Worm (Caenorhabditis elegans) whole organism, L3 larva: ENCODE data around the gene C13C4.7.

Experiments
- R02D3.7 ChIP-seq: fragments of 150-350 bp; optimal IDR thresholded peaks from 2 replicates; lab custom pipeline; 2014; ENCODE audit warnings: missing biosample characterization, missing genetic modification characterization
- ZK546.5 ChIP-seq: sonication (generic microtip); optimal IDR thresholded peaks from 2 replicates; lab custom pipeline; 2017; ENCODE audit warnings: missing biosample characterization, missing genetic modification characterization
- aly-2 ChIP-seq: fragments of 150-350 bp; optimal IDR thresholded peaks from 2 replicates; lab custom pipeline; 2014; ENCODE audit warnings: missing biosample characterization, missing genetic modification characterization
- ama-1 ChIP-seq: fragments of 150-350 bp; optimal IDR thresholded peaks from 2 replicates; lab custom pipeline; 2018
- ceh-28 ChIP-seq: fragments of 150-350 bp; optimal IDR thresholded peaks from 2 replicates; lab custom pipeline; 2014; ENCODE audit warnings: missing biosample characterization, missing genetic modification reagents, missing genetic modification characterization
- ceh-82 ChIP-seq: fragments of 150-350 bp; optimal IDR thresholded peaks from 2 replicates; lab custom pipeline; 2014; ENCODE audit warnings: missing biosample characterization, missing genetic modification characterization
- ceh-9 ChIP-seq: sonication (generic microtip); optimal IDR thresholded peaks from 2 replicates; lab custom pipeline; 2018; ENCODE audit warnings: missing biosample characterization, missing genetic modification characterization
- daf-12 ChIP-seq: fragments of 150-350 bp; optimal IDR thresholded peaks from 2 replicates; lab custom pipeline; 2014; ENCODE audit warnings: missing biosample characterization, missing genetic modification reagents, missing genetic modification characterization
- egl-27 ChIP-seq: sonication (generic microtip); optimal IDR thresholded peaks from 4 replicates; lab custom pipeline; 2017; ENCODE audit warnings: missing biosample characterization, missing genetic modification reagents, missing genetic modification characterization
- egl-5 ChIP-seq: fragments of 150-350 bp; optimal IDR thresholded peaks from 2 replicates; lab custom pipeline; 2017; ENCODE audit warnings: missing biosample characterization, missing genetic modification reagents, missing genetic modification characterization, inconsistent platforms
- elt-1 ChIP-seq: fragments of 150-350 bp; optimal IDR thresholded peaks from 2 replicates; lab custom pipeline; 2014; ENCODE audit warnings: missing biosample characterization, missing genetic modification characterization
- elt-2 ChIP-seq: sonication (generic microtip); optimal IDR thresholded peaks from 2 replicates; lab custom pipeline; 2016; ENCODE audit warnings: missing genetic modification reagents, mild to moderate bottlenecking, missing genetic modification characterization, missing compliant biosample characterization
- elt-3 ChIP-seq, 3 experiments: fragments of 150-350 bp in 1 of 3; sonication (generic microtip) in 2 of 3; optimal IDR thresholded peaks; 2 replicates in 2 of 3; 4 replicates in 1 of 3; lab custom pipeline; 2014 to 2017; ENCODE audit warnings: missing biosample characterization in 3 of 3, missing genetic modification characterization in 3 of 3
- eor-1 ChIP-seq, 2 experiments: fragments of 150-350 bp; optimal IDR thresholded peaks; 2 replicates each; lab custom pipeline; 2014 to 2018; ENCODE audit warnings: missing biosample characterization in 2 of 2, missing genetic modification characterization in 2 of 2
- fkh-10 ChIP-seq: sonication (generic microtip); optimal IDR thresholded peaks from 2 replicates; lab custom pipeline; 2017; ENCODE audit warnings: missing biosample characterization, missing genetic modification reagents, missing genetic modification characterization
- fkh-2 ChIP-seq: fragments of 150-350 bp; optimal IDR thresholded peaks from 2 replicates; lab custom pipeline; 2014; ENCODE audit warnings: missing biosample characterization, missing genetic modification reagents, missing genetic modification characterization
- fos-1 ChIP-seq: fragments of 150-350 bp; optimal IDR thresholded peaks from 2 replicates; lab custom pipeline; 2014; ENCODE audit warnings: missing biosample characterization, missing genetic modification characterization
- hmg-11 ChIP-seq: sonication (generic microtip); optimal IDR thresholded peaks from 2 replicates; lab custom pipeline; 2016; ENCODE audit warnings: missing genetic modification characterization, missing compliant biosample characterization
- jun-1 ChIP-seq: fragments of 150-350 bp; optimal IDR thresholded peaks from 2 replicates; lab custom pipeline; 2014; ENCODE audit warnings: missing biosample characterization, missing genetic modification reagents, missing genetic modification characterization
- lin-15B ChIP-seq: fragments of 150-350 bp; optimal IDR thresholded peaks from 2 replicates; lab custom pipeline; 2014; ENCODE audit warnings: missing biosample characterization, missing genetic modification characterization
- lin-39 ChIP-seq: fragments of 150-350 bp; optimal IDR thresholded peaks from 2 replicates; lab custom pipeline; 2018; ENCODE audit warnings: missing biosample characterization, missing genetic modification reagents, missing genetic modification characterization
- lsy-12 ChIP-seq: sonication (generic microtip); optimal IDR thresholded peaks from 2 replicates; lab custom pipeline; 2016; ENCODE audit warnings: mild to moderate bottlenecking, missing genetic modification characterization, missing compliant biosample characterization
- mdl-1 ChIP-seq: fragments of 150-350 bp; optimal IDR thresholded peaks from 2 replicates; lab custom pipeline; 2014; ENCODE audit warnings: missing biosample characterization, missing genetic modification characterization
- mml-1 ChIP-seq: fragments of 150-350 bp; sonication (generic microtip); optimal IDR thresholded peaks from 3 replicates; lab custom pipeline; 2014; ENCODE audit warnings: missing biosample characterization, missing genetic modification characterization
- nfya-1 ChIP-seq: sonication (generic microtip); optimal IDR thresholded peaks from 2 replicates; lab custom pipeline; 2017; ENCODE audit warnings: missing genetic modification characterization, mild to moderate bottlenecking, missing compliant biosample characterization, antibody characterized with exemption, moderate library complexity; ENCODE audit not compliant: insufficient read depth
- nhr-11 ChIP-seq: fragments of 150-350 bp; optimal IDR thresholded peaks from 2 replicates; lab custom pipeline; 2014; ENCODE audit warnings: missing biosample characterization, missing genetic modification characterization
- nhr-23 ChIP-seq: fragments of 150-350 bp; optimal IDR thresholded peaks from 2 replicates; lab custom pipeline; 2014; ENCODE audit warnings: missing biosample characterization, missing genetic modification reagents, missing genetic modification characterization
- nhr-237 ChIP-seq: fragments of 150-350 bp; optimal IDR thresholded peaks from 2 replicates; lab custom pipeline; 2014; ENCODE audit warnings: missing biosample characterization, missing genetic modification characterization
- nhr-28 ChIP-seq: fragments of 150-350 bp; optimal IDR thresholded peaks from 2 replicates; lab custom pipeline; 2014; ENCODE audit warnings: missing biosample characterization, missing genetic modification characterization
- nhr-43 ChIP-seq: sonication (generic microtip); optimal IDR thresholded peaks from 2 replicates; lab custom pipeline; 2016; ENCODE audit warnings: mild to moderate bottlenecking, missing genetic modification characterization, missing compliant biosample characterization; ENCODE audit not compliant: poor library complexity, severe bottlenecking
- nhr-76 ChIP-seq: fragments of 150-350 bp; sonication (generic microtip); optimal IDR thresholded peaks from 5 replicates; lab custom pipeline; 2014; ENCODE audit warnings: missing biosample characterization, missing genetic modification characterization
- pha-4 ChIP-seq: fragments of 150-350 bp; optimal IDR thresholded peaks from 2 replicates; lab custom pipeline; 2014; ENCODE audit warnings: missing biosample characterization, missing genetic modification reagents, missing genetic modification characterization
- pqm-1 ChIP-seq: fragments of 150-350 bp; optimal IDR thresholded peaks from 2 replicates; lab custom pipeline; 2017; ENCODE audit warnings: missing biosample characterization, missing genetic modification characterization, inconsistent platforms
- sea-2 ChIP-seq: fragments of 150-350 bp; sonication (generic microtip); optimal IDR thresholded peaks from 4 replicates; lab custom pipeline; 2014; ENCODE audit warnings: missing biosample characterization, missing genetic modification reagents, missing genetic modification characterization
- skn-1 ChIP-seq: fragments of 150-350 bp; optimal IDR thresholded peaks from 2 replicates; lab custom pipeline; 2014; ENCODE audit warnings: missing biosample characterization, missing genetic modification characterization
- tbx-2 ChIP-seq: sonication (generic microtip); optimal IDR thresholded peaks from 2 replicates; lab custom pipeline; 2016; ENCODE audit warnings: mild to moderate bottlenecking, missing genetic modification characterization, missing compliant biosample characterization
- unc-39 ChIP-seq: sonication (generic microtip); optimal IDR thresholded peaks from 4 replicates; lab custom pipeline; 2017; ENCODE audit warnings: missing biosample characterization, missing genetic modification characterization
- unc-62 ChIP-seq: fragments of 150-350 bp; sonication (generic microtip); optimal IDR thresholded peaks from 4 replicates; lab custom pipeline; 2014; ENCODE audit warnings: missing biosample characterization, missing genetic modification reagents, missing genetic modification characterization
- zag-1 ChIP-seq: fragments of 150-350 bp; optimal IDR thresholded peaks from 2 replicates; lab custom pipeline; 2014; ENCODE audit warnings: missing biosample characterization, missing genetic modification characterization
- ztf-11 ChIP-seq: fragments of 150-350 bp; optimal IDR thresholded peaks from 2 replicates; lab custom pipeline; 2014; ENCODE audit warnings: missing biosample characterization, missing genetic modification characterization

The C13C4.7 gene

ce11 chrV:12120381-12120780 is at the start of gene C13C4.7:
TSS of gene C13C4.7 (minus strand) at chrV:12120481.
- TF ChIP-seq nhr-43 (tag; lab: Kevin White, UChicago): no peak
- no peak for TF ChIP-seq skn-1 (tag; lab: Kevin White, UChicago)
- TF ChIP-seq elt-1 (tag; lab: Kevin White, UChicago): no peak
- no peak for TF ChIP-seq ZK546.5 (tag; lab: Kevin White, UChicago)
- no peak for TF ChIP-seq ceh-82 (tag; lab: Kevin White, UChicago)
- TF ChIP-seq eor-1 (tag; optimal IDR thresholded peaks at IDR 0.05; lab: Kevin White, UChicago): no peak
- TF ChIP-seq mml-1 (tag; lab: Kevin White, UChicago): no peak
- TF ChIP-seq daf-12 (tag; lab: Kevin White, UChicago): no peak
- no peak for TF ChIP-seq nhr-76 (tag; lab: Kevin White, UChicago)
- TF ChIP-seq unc-39 (tag; lab: Kevin White, UChicago): no peak
- no peak for TF ChIP-seq tbx-2
- TF ChIP-seq unc-62 (GFP tag; lab: Kevin White, UChicago): no peak
- TF ChIP-seq elt-3 (tag; optimal IDR thresholded peaks at IDR 0.05; lab: Kevin White, UChicago): no peak

DNA sequence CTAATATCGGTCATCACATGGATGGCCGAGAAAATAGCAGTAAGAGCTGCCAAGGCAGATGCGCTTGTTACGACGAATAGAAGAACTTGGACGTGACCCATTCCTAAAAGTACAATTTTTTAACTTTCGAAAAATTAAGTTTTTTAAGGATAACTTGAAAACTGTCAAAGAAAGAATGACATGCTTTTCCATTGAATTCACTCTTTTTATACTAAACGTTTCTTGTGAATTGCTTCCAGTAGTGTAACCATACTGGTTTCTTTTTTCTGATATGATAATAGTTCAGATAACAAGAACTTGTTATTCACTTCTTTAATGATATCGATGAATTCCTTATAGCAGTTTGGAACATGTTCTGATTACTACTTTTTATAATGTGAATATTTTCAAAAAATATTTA is 47.4 kb upstream of the C13C4.7 start, which contains the start of gene col-37:
col-37 (minus strand) TSS at position 101 of the 400 bp plus-strand sequence.
- no peak for TF ChIP-seq nhr-43 (tag; lab: Kevin White, UChicago)
- no peak for TF ChIP-seq nhr-11 (tag; lab: Kevin White, UChicago)
- TF ChIP-seq nhr-237: no peak
- TF ChIP-seq nhr-76 (tag; lab: Kevin White, UChicago): no peak
- TF ChIP-seq unc-39 (tag; lab: Kevin White, UChicago): no peak
- TF ChIP-seq fkh-2: no peak
- TF ChIP-seq lin-39 (tag; lab: Kevin White, UChicago): no peak
- no peak for TF ChIP-seq daf-12 (tag; lab: Kevin White, UChicago)
- no peak for TF ChIP-seq elt-2 (tag; lab: Kevin White, UChicago)
- TF ChIP-seq ceh-28 (tag; lab: Kevin White, UChicago): no peak
- no peak for TF ChIP-seq lin-15B
- no peak for TF ChIP-seq aly-2 (tag; lab: Kevin White, UChicago)
- no peak for TF ChIP-seq ZK546.5 (tag; lab: Kevin White, UChicago)
- TF ChIP-seq lsy-12 (tag; lab: Kevin White, UChicago): no peak
- TF ChIP-seq ceh-9 (tag; lab: Kevin White, UChicago): no peak

ce11 chrV:12167031-12167430 is 46.8 kb upstream of the C13C4.7 start:
- TF ChIP-seq ceh-9 (tag; lab: Kevin White, UChicago) (no peak), mml-1 (tag; lab: Kevin White, UChicago) (no peak), nfya-1 (tag; lab: Kevin White, UChicago) (no peak), eor-1 (tag; optimal IDR thresholded peaks at IDR 0.05; lab: Kevin White, UChicago) (no peak), pha-4 (no peak), unc-39 (tag; lab: Kevin White, UChicago) (no peak), nhr-11 (tag; lab: Kevin White, UChicago) (no peak), egl-5 (tag; lab: Kevin White, UChicago) (no peak), tbx-2 (no peak), pqm-1 (tag; lab: Kevin White, UChicago) (no peak), nhr-76 (tag; lab: Kevin White, UChicago) (no peak), elt-1 (tag; lab: Kevin White, UChicago) (no peak), unc-62 (GFP tag; lab: Kevin White, UChicago) (no peak), fos-1 (no peak), mdl-1 (tag; lab: Kevin White, UChicago) (no peak), nhr-28 (tag; lab: Kevin White, UChicago) (no peak), ceh-28 (tag; lab: Kevin White, UChicago) (no peak), fkh-10 (GFP tag; lab: Kevin White, UChicago) (no peak)

DNA sequence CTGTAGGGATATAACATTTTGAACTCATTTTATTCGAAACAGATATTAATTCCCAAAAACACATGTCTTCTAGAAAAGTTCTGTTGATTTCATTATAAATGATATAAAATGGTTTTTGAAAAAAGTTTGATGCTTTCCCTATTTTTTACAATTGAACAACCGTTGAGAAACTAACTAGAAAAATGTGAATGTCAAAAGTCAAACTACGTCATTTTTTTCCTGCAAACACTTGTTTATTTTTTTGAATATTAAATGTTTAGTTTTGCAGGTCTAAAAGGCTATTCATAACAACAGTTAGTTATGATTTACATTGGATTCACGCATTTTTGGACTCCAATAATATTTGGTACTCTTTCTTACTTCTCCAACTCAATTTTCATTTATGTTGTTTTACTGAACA is 42.6 kb upstream of the C13C4.7 start, which contains the start of gene srj-4:
srj-4 (plus strand) TSS at position 301 of the 400 bp plus-strand sequence.
- no peak for TF ChIP-seq jun-1 (tag; lab: Kevin White, UChicago)
- TF ChIP-seq nhr-43 (tag; lab: Kevin White, UChicago): no peak
- no peak for TF ChIP-seq fkh-10 (GFP tag; lab: Kevin White, UChicago)
- no peak for TF ChIP-seq unc-39 (tag; lab: Kevin White, UChicago)
- TF ChIP-seq pqm-1 (tag; lab: Kevin White, UChicago): no peak
- TF ChIP-seq mdl-1 (tag; lab: Kevin White, UChicago): no peak
- no peak for TF ChIP-seq zag-1 (tag; lab: Kevin White, UChicago)
- no peak for TF ChIP-seq hmg-11 (tag; lab: Kevin White, UChicago)
- TF ChIP-seq ztf-11 (tag; lab: Kevin White, UChicago): no peak
- TF ChIP-seq sea-2 (GFP tag; lab: Kevin White, UChicago): no peak
- TF ChIP-seq ZK546.5 (tag; lab: Kevin White, UChicago): no peak
- no peak for TF ChIP-seq nhr-237
- no peak for TF ChIP-seq egl-27 (tag; lab: Kevin White, UChicago)
- TF ChIP-seq nhr-28 (tag; lab: Kevin White, UChicago): no peak
- TF ChIP-seq R02D3.7 (tag; lab: Kevin White, UChicago): no peak
- TF ChIP-seq ama-1 (lab: Kevin White, UChicago): no peak
- no peak for TF ChIP-seq nhr-11 (tag; lab: Kevin White, UChicago)
- TF ChIP-seq nfya-1 (tag; lab: Kevin White, UChicago): no peak
- no peak for TF ChIP-seq eor-1 (tag; optimal IDR thresholded peaks at IDR 0.05; lab: Kevin White, UChicago)
- TF ChIP-seq nhr-23 (tag; lab: Kevin White, UChicago): no peak
